Worm (Caenorhabditis elegans): Measurements from ENCODE around the gene hlh-8.
A peak's percentile ranks its signal among the peaks of the same experiment; 100 is the strongest.

hlh-8 gene

DNA sequence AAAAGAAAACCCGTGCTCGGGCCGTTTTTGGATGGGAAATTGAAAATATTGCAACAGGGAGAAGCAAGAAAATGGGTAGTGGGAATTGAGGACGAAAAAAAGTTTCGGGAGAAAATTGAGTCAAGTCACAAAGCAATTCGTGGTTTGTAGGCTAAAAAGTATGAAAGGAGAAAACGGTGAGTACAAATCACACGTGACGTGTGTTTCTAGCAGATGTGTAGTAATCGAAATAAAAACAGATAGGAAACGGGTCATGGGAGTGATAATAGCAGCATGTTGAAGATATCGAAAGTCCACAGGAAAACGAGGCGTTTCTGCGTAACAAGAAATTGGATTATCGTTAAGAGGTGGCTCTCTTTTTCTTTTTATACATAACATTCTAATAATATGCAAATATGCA lies 26.3 kb upstream of the hlh-8 start (continued):
- TF ChIP-seq hlh-17 (GFP tag; optimal IDR thresholded peaks at IDR 0.05; ENCODE audit: borderline replicate concordance) (no peak), fkh-8 (tag; optimal IDR thresholded peaks at IDR 0.05) (peak; percentile 88)

- TF ChIP-seq C04F5.9 (tag; optimal IDR thresholded peaks at IDR 0.05) (no peak), elt-2 (tag; optimal IDR thresholded peaks at IDR 0.05) (peak; percentile 1)
Observed at ce11 chrX:8098813-8099360, 17.4 kb upstream of the hlh-8 start, which contains the start of gene catp-5. Gene catp-5 (minus strand): TSS chrX:8098863.

DNA sequence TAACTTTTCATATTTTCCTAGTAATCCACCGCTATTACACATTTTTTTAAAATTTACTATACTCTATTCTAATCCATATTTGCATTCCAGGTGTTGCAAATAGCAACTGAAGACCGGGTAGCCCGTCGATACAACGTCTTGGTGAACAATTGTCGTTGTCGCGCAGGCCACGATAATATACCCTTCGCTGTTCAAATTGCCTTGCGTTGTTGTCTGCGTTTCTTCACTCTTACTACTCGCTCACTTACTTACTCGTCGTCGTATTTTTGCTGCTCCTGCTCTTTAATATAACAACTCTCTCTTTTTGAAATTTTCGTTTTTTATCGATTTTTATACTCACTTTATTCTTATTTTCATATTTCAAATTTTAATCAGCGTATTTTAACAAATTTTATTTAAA lies 12.4 kb upstream of the hlh-8 start, which contains the start of gene K07E3.2:
TSS of gene K07E3.2 (plus strand) at position 400 of the 400 bp plus-strand sequence.
- no peak for TF ChIP-seq sptf-1 (tag; optimal IDR thresholded peaks at IDR 0.05)
- no peak for TF ChIP-seq efl-1 (optimal IDR thresholded peaks at IDR 0.05)
- no peak for TF ChIP-seq efl-1 (GFP tag; optimal IDR thresholded peaks at IDR 0.05 in 1 of 2)
- no peak for TF ChIP-seq dpl-1 (GFP tag; optimal IDR thresholded peaks at IDR 0.05)
- TF ChIP-seq pqm-1 (tag; optimal IDR thresholded peaks at IDR 0.05): no peak
- no peak for TF ChIP-seq unc-30 (tag; optimal IDR thresholded peaks at IDR 0.05)
- TF ChIP-seq nhr-71 (tag; optimal IDR thresholded peaks at IDR 0.05): peak; percentile 17
- TF ChIP-seq nhr-237 (tag; optimal IDR thresholded peaks at IDR 0.05): no peak
- TF ChIP-seq ceh-63 (GFP tag; optimal IDR thresholded peaks at IDR 0.05): no peak
- peak; percentile 11 for TF ChIP-seq xbp-1 (tag; optimal IDR thresholded peaks at IDR 0.05)
- peak; percentile 47 for TF ChIP-seq snu-23 (GFP tag; optimal IDR thresholded peaks at IDR 0.05)
- TF ChIP-seq elt-2 (tag; optimal IDR thresholded peaks at IDR 0.05): no peak
- TF ChIP-seq nhr-11 (tag; optimal IDR thresholded peaks at IDR 0.05): no peak
- no peak for TF ChIP-seq unc-130 (tag; optimal IDR thresholded peaks at IDR 0.05)
- peak in 1 of 3 experiments; percentile 20 for TF ChIP-seq ceh-82 (tag; optimal IDR thresholded peaks at IDR 0.05)
- TF ChIP-seq blmp-1 (tag; optimal IDR thresholded peaks at IDR 0.05): no peak
- TF ChIP-seq hlh-4 (tag; optimal IDR thresholded peaks at IDR 0.05): no peak
- no peak for TF ChIP-seq snpc-4 (tag; optimal IDR thresholded peaks at IDR 0.05)
- TF ChIP-seq nhr-90 (tag; optimal IDR thresholded peaks at IDR 0.05; ENCODE audit: poor library complexity): peak; percentile 35
- no peak for TF ChIP-seq Y116A8C.19 (tag; optimal IDR thresholded peaks at IDR 0.05; ENCODE audit: borderline replicate concordance)

ce11 chrX:8107921-8108320 lies 8.3 kb upstream of the hlh-8 start, which contains the start of gene K07E3.9:
Gene K07E3.9 (plus strand): TSS chrX:8108221.
- TF ChIP-seq fos-1 (tag; optimal IDR thresholded peaks at IDR 0.05) (no peak), mab-9 (GFP tag; IDR thresholded peaks at IDR 0.05) (no peak), nhr-19 (GFP tag; conservative IDR thresholded peaks at IDR 0.05) (no peak), sox-4 (tag; optimal IDR thresholded peaks at IDR 0.05) (no peak), blmp-1 (tag; optimal IDR thresholded peaks at IDR 0.05) (no peak), lin-13 (GFP tag; optimal IDR thresholded peaks at IDR 0.05) (no peak), lsy-2 (tag; optimal IDR thresholded peaks at IDR 0.05) (no peak), jun-1 (tag; optimal IDR thresholded peaks at IDR 0.05) (no peak), unc-98 (GFP tag; IDR thresholded peaks at IDR 0.05) (no peak), elt-3 (tag; optimal IDR thresholded peaks at IDR 0.05) (no peak), pqm-1 (tag; optimal IDR thresholded peaks at IDR 0.05) (no peak), mef-2 (tag; optimal IDR thresholded peaks at IDR 0.05) (no peak), lin-14 (GFP tag; optimal IDR thresholded peaks at IDR 0.05) (no peak)

DNA sequence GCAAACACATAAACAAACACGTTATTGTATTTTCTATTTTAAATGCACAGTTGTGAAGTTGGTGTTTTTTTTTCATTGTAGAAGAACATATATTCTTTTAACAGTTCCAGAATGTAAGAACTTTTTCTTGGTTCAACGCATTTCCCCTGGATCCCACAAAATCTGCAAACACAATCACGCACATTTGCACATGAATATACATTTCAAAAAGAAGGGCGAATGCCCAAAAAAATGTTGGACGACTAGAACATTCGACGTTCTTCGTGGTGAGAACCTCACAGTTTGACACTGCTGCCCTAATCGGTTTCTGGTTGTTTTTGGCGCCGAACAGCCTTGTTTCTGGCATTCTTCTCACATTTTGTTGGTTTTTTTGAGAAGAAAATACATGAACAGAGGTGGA lies 6.7 kb upstream of the hlh-8 start:
- TF ChIP-seq ama-1 (optimal IDR thresholded peaks at IDR 0.05) (no peak), aly-2 (tag; optimal IDR thresholded peaks at IDR 0.05) (no peak), lir-3 (tag; optimal IDR thresholded peaks at IDR 0.05; ENCODE audit: poor library complexity) (no peak), ztf-4 (tag; optimal IDR thresholded peaks at IDR 0.05) (no peak), fkh-8 (tag; optimal IDR thresholded peaks at IDR 0.05) (no peak), rnt-1 (tag; optimal IDR thresholded peaks at IDR 0.05) (peak; percentile 58), nhr-76 (tag; optimal IDR thresholded peaks at IDR 0.05) (no peak), alr-1 (tag; optimal IDR thresholded peaks at IDR 0.05; ENCODE audit: borderline replicate concordance) (no peak), nhr-19 (GFP tag; conservative IDR thresholded peaks at IDR 0.05) (0 out of 2 replicates have a peak, but pooled peaks have one; percentile 17), blmp-1 (tag; optimal IDR thresholded peaks at IDR 0.05) (no peak), mdl-1 (tag; optimal IDR thresholded peaks at IDR 0.05) (peak in 1 of 2 experiments; percentile 33), swsn-7 (tag; optimal IDR thresholded peaks at IDR 0.05) (peak; percentile 28), snu-23 (GFP tag; optimal IDR thresholded peaks at IDR 0.05) (peak; percentile 51), nhr-237 (tag; optimal IDR thresholded peaks at IDR 0.05) (no peak), ets-5 (GFP tag; IDR thresholded peaks at IDR 0.05) (no peak), efl-1 (optimal IDR thresholded peaks at IDR 0.05) (peak in 1 of 2 experiments; percentile 18), efl-1 (GFP tag; optimal IDR thresholded peaks at IDR 0.05 in 1 of 2) (peak; percentile 55 to 76), lsy-2 (tag; optimal IDR thresholded peaks at IDR 0.05) (peak; percentile 21 to 44), nhr-90 (tag; optimal IDR thresholded peaks at IDR 0.05; ENCODE audit: poor library complexity) (peak; percentile 8), skn-1 (tag; optimal IDR thresholded peaks at IDR 0.05) (peak; percentile 31), nhr-71 (tag; optimal IDR thresholded peaks at IDR 0.05) (peak; percentile 40)

Data from whole organism, L1 larva.